Worm (Caenorhabditis elegans): ENCODE results near the gene C13F10.8.

DNA sequence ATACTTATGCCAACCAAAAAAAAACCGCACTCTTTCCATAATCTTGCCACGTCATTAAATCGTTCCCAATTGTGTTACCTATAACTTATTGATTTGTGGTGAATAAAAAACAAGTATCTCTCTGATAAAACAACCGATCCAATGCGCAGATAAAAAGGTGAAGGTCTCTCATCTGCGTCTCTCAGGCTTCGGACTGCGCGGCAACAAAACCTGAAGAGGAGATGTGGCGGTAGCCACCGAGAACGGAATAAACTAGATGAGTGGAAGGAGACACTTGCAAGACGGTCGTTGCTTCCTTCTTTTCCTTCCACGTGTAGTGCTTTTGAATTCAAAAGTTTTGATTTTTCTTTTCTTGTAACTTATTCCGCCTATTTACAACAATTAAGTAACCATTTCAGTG is 4.1 kb upstream of the C13F10.8 start, which contains the start of gene fkb-3:
- no peak for TF ChIP-seq klf-2 (GFP tag; conservative IDR thresholded peaks at IDR 0.05)
- no peak for TF ChIP-seq med-1 (GFP tag; optimal IDR thresholded peaks at IDR 0.05; ENCODE audit: insufficient read depth)
- TF ChIP-seq flt-1 (GFP tag; IDR thresholded peaks at IDR 0.05): no peak
- TF ChIP-seq ztf-23 (GFP tag; IDR thresholded peaks at IDR 0.05): no peak

Measured in whole organism, midembryonic.